Fruit fly (Drosophila melanogaster) whole organism, embryonic: Measurements from ENCODE around the gene CG11593.

ENCODE experiments used
- Bteb2 ChIP-seq: fragments of 200-800 bp; sonication (Bioruptor generic); optimal IDR thresholded peaks from 2 replicates; lab custom pipeline; 2016; ENCODE audit warnings: missing biosample characterization, missing genetic modification characterization
- CG10321 ChIP-seq: fragments of 200-800 bp; sonication (Bioruptor generic); IDR thresholded peaks from 2 replicates; pipeline ENCODE4 v1.3.6; 2022; ENCODE audit warnings: missing biosample characterization, missing genetic modification characterization
- CG10366 ChIP-seq: fragments of 200-800 bp; sonication (Bioruptor generic); IDR thresholded peaks from 2 replicates; pipeline ENCODE4 v1.3.6; 2022; ENCODE audit warnings: missing biosample characterization, missing genetic modification characterization
- CG10565 ChIP-seq: fragments of 200-800 bp; sonication (Bioruptor generic); optimal IDR thresholded peaks from 3 replicates; lab custom pipeline; 2016; ENCODE audit warnings: missing biosample characterization, mild to moderate bottlenecking, missing genetic modification characterization
- CG12071 ChIP-seq: fragments of 200-800 bp; sonication (Bioruptor generic); optimal IDR thresholded peaks from 3 replicates; lab custom pipeline; 2018; ENCODE audit warnings: missing biosample characterization, mild to moderate bottlenecking, missing genetic modification characterization
- CG13894 ChIP-seq: fragments of 200-800 bp; sonication (Bioruptor generic); optimal IDR thresholded peaks from 3 replicates; lab custom pipeline; 2018; ENCODE audit warnings: missing biosample characterization, mild to moderate bottlenecking, missing genetic modification characterization, moderate library complexity
- CG15514 ChIP-seq: fragments of 200-800 bp; sonication (Bioruptor generic); optimal IDR thresholded peaks from 3 replicates; lab custom pipeline; 2017; ENCODE audit warnings: missing biosample characterization, missing genetic modification characterization, mild to moderate bottlenecking, moderate library complexity, missing genetic modification reagents
- CG17186 ChIP-seq: fragments of 200-800 bp; sonication (Bioruptor generic); optimal IDR thresholded peaks from 3 replicates; lab custom pipeline; 2017; ENCODE audit warnings: missing biosample characterization, missing genetic modification reagents, missing genetic modification characterization
- CG17568 ChIP-seq: fragments of 200-800 bp; sonication (Bioruptor generic); optimal IDR thresholded peaks from 2 replicates; lab custom pipeline; 2018; ENCODE audit warnings: missing biosample characterization, mild to moderate bottlenecking, missing genetic modification characterization, moderate library complexity
- CG2712 ChIP-seq: fragments of 200-800 bp; optimal IDR thresholded peaks from 3 replicates; lab custom pipeline; 2019; ENCODE audit warnings: missing biosample characterization, mild to moderate bottlenecking, missing genetic modification characterization, moderate library complexity
- CG30431 ChIP-seq: fragments of 200-800 bp; sonication (Bioruptor generic); optimal IDR thresholded peaks from 2 replicates; lab custom pipeline; 2017; ENCODE audit warnings: missing biosample characterization, missing genetic modification characterization
- CG31224 ChIP-seq: fragments of 200-800 bp; sonication (Bioruptor generic); IDR thresholded peaks from 2 replicates; pipeline ENCODE4 v1.3.6; 2022; ENCODE audit warnings: missing biosample characterization, missing genetic modification characterization
- CG3281 ChIP-seq: fragments of 200-800 bp; sonication (Bioruptor generic); optimal IDR thresholded peaks from 3 replicates; lab custom pipeline; 2017; ENCODE audit warnings: missing biosample characterization, mild to moderate bottlenecking, missing genetic modification characterization
- CG3726 ChIP-seq: fragments of 200-800 bp; sonication (Bioruptor generic); IDR thresholded peaks from 3 replicates; pipeline ENCODE4, ENCODE4 v1.3.6; 2022; ENCODE audit warnings: missing biosample characterization, missing genetic modification characterization
- CG6175 ChIP-seq: fragments of 200-800 bp; sonication (Bioruptor generic); IDR thresholded peaks from 3 replicates; pipeline ENCODE4 v1.3.6; 2022; ENCODE audit warnings: missing biosample characterization, missing genetic modification characterization
- CG6272 ChIP-seq: fragments of 200-800 bp; sonication (Bioruptor generic); IDR thresholded peaks from 2 replicates; pipeline ENCODE4 v1.3.6; 2022; ENCODE audit warnings: missing biosample characterization, missing genetic modification characterization
- CG6813 ChIP-seq: fragments of 200-800 bp; sonication (Bioruptor generic); optimal IDR thresholded peaks from 2 replicates; lab custom pipeline; 2017; ENCODE audit warnings: missing biosample characterization, missing genetic modification characterization, mild to moderate bottlenecking, moderate library complexity, missing genetic modification reagents
- CG8924 ChIP-seq: fragments of 200-800 bp; optimal IDR thresholded peaks from 3 replicates; lab custom pipeline; 2019; ENCODE audit warnings: missing biosample characterization, mild to moderate bottlenecking, missing genetic modification characterization, moderate library complexity
- CG9797 ChIP-seq: fragments of 200-800 bp; sonication (Bioruptor generic); optimal IDR thresholded peaks from 3 replicates; lab custom pipeline; 2018; ENCODE audit warnings: missing biosample characterization, mild to moderate bottlenecking, missing genetic modification characterization
- CHES-1-like ChIP-seq: fragments of 200-800 bp; sonication (Bioruptor generic); optimal IDR thresholded peaks from 2 replicates; lab custom pipeline; 2016; ENCODE audit warnings: missing biosample characterization, missing genetic modification characterization
- D ChIP-seq, 2 experiments: fragments of 200-800 bp in 1 of 2; fragments of >200 bp in 1 of 2; sonication (Bioruptor generic) in 1 of 2; optimal IDR thresholded peaks; 2 replicates in 1 of 2; 3 replicates in 1 of 2; lab custom pipeline; 2017; ENCODE audit warnings: mild to moderate bottlenecking in 1 of 2, missing biosample characterization in 1 of 2, missing genetic modification characterization in 1 of 2, missing genetic modification reagents in 1 of 2
- Dfd ChIP-seq, 2 experiments: fragments of >200 bp; optimal IDR thresholded peaks; 2 replicates each; lab custom pipeline; 2017; ENCODE audit warnings: missing biosample characterization in 2 of 2, missing genetic modification characterization in 2 of 2
- Dll ChIP-seq: fragments of 200-800 bp; sonication (Bioruptor generic); IDR thresholded peaks from 4 replicates; pipeline ENCODE4 v1.3.6; 2022; ENCODE audit warnings: missing biosample characterization, missing genetic modification characterization; ENCODE audit not compliant: partially characterized antibody
- Doc2 ChIP-seq: fragments of 200-800 bp; sonication (Bioruptor generic); IDR thresholded peaks from 2 replicates; pipeline ENCODE4 v1.3.6; 2022; ENCODE audit warnings: missing biosample characterization, missing genetic modification characterization
- ERR ChIP-seq: fragments of 200-800 bp; sonication (Bioruptor generic); optimal IDR thresholded peaks from 2 replicates; lab custom pipeline; 2016; ENCODE audit warnings: missing biosample characterization, missing genetic modification characterization
- Fer1 ChIP-seq: fragments of 200-800 bp; sonication (Bioruptor generic); optimal IDR thresholded peaks from 2 replicates; lab custom pipeline; 2017; ENCODE audit warnings: missing biosample characterization, mild to moderate bottlenecking, missing genetic modification characterization
- Fer2 ChIP-seq: fragments of 200-800 bp; sonication (Bioruptor generic); optimal IDR thresholded peaks from 2 replicates; lab custom pipeline; 2018; ENCODE audit warnings: missing biosample characterization, mild to moderate bottlenecking, missing genetic modification characterization, moderate library complexity
- H15 ChIP-seq: fragments of 200-800 bp; sonication (Bioruptor generic); IDR thresholded peaks from 3 replicates; pipeline ENCODE4 v1.3.6; 2022; ENCODE audit warnings: missing biosample characterization, missing genetic modification characterization
- Hmr ChIP-seq: fragments of 200-800 bp; sonication (Bioruptor generic); optimal IDR thresholded peaks from 3 replicates; lab custom pipeline; 2017; ENCODE audit warnings: mild to moderate bottlenecking, missing biosample characterization, missing genetic modification reagents, missing genetic modification characterization
- Hmx ChIP-seq: fragments of 200-800 bp; sonication (Bioruptor generic); optimal IDR thresholded peaks from 2 replicates; lab custom pipeline; 2016; ENCODE audit warnings: missing biosample characterization, missing genetic modification characterization
- MESR4 ChIP-seq: fragments of 200-800 bp; sonication (Bioruptor generic); optimal IDR thresholded peaks from 2 replicates; lab custom pipeline; 2018; ENCODE audit warnings: missing biosample characterization, mild to moderate bottlenecking, missing genetic modification characterization, moderate library complexity
- Nf-YB ChIP-seq: fragments of 200-800 bp; sonication (Bioruptor generic); optimal IDR thresholded peaks from 3 replicates; lab custom pipeline; 2019; ENCODE audit warnings: missing biosample characterization, mild to moderate bottlenecking, missing genetic modification characterization, moderate library complexity
- NfI ChIP-seq: fragments of 200-800 bp; sonication (Bioruptor generic); optimal IDR thresholded peaks from 3 replicates; lab custom pipeline; 2018; ENCODE audit warnings: missing biosample characterization, mild to moderate bottlenecking, missing genetic modification characterization, moderate library complexity
- Pdp1 ChIP-seq, 2 experiments: fragments of 200-800 bp; sonication (Bioruptor generic); optimal IDR thresholded peaks; 3 replicates each; lab custom pipeline; 2016; ENCODE audit warnings: missing biosample characterization in 2 of 2, missing genetic modification characterization in 2 of 2, mild to moderate bottlenecking in 1 of 2, moderate library complexity in 1 of 2
- Ptx1 ChIP-seq: fragments of 200-800 bp; sonication (Bioruptor generic); IDR thresholded peaks from 2 replicates; pipeline ENCODE4 v1.3.6; 2022; ENCODE audit warnings: missing biosample characterization, missing genetic modification characterization
- Ravus ChIP-seq: fragments of 200-800 bp; sonication (Bioruptor generic); IDR thresholded peaks from 2 replicates; pipeline ENCODE4 v1.3.6; 2022; ENCODE audit warnings: missing biosample characterization, missing genetic modification characterization
- Rfx ChIP-seq: fragments of 200-800 bp; sonication (Bioruptor generic); IDR thresholded peaks from 2 replicates; pipeline ENCODE4 v1.3.6; 2022; ENCODE audit warnings: missing biosample characterization, missing genetic modification characterization
- corto ChIP-seq: fragments of 200-800 bp; sonication (Bioruptor generic); optimal IDR thresholded peaks from 2 replicates; lab custom pipeline; 2016; ENCODE audit warnings: missing biosample characterization, mild to moderate bottlenecking, missing genetic modification characterization, moderate library complexity
- gcm ChIP-seq: fragments of 200-800 bp; sonication (Bioruptor generic); optimal IDR thresholded peaks from 2 replicates; lab custom pipeline; 2019; ENCODE audit warnings: missing biosample characterization, mild to moderate bottlenecking, missing genetic modification characterization, moderate library complexity
- gem ChIP-seq: fragments of 200-800 bp; sonication (Bioruptor generic); optimal IDR thresholded peaks from 2 replicates; lab custom pipeline; 2019; ENCODE audit warnings: missing biosample characterization, mild to moderate bottlenecking, missing genetic modification characterization, moderate library complexity
- gsb ChIP-seq: fragments of 200-800 bp; sonication (Bioruptor generic); IDR thresholded peaks from 2 replicates; pipeline ENCODE4 v1.3.6; 2022; ENCODE audit warnings: missing biosample characterization, missing genetic modification characterization
- ken ChIP-seq: fragments of 200-800 bp; sonication (Bioruptor generic); IDR thresholded peaks from 3 replicates; pipeline ENCODE4 v1.3.6; 2022; ENCODE audit warnings: missing biosample characterization, missing genetic modification characterization
- luna ChIP-seq: fragments of 200-800 bp; sonication (Bioruptor generic); optimal IDR thresholded peaks from 2 replicates; lab custom pipeline; 2016; ENCODE audit warnings: missing biosample characterization, missing genetic modification characterization
- slbo ChIP-seq: fragments of 200-800 bp; sonication (Bioruptor generic); IDR thresholded peaks from 2 replicates; pipeline ENCODE4 v1.3.6; 2022; ENCODE audit warnings: missing biosample characterization, missing genetic modification characterization
- so ChIP-seq: fragments of 200-800 bp; sonication (Bioruptor generic); IDR thresholded peaks from 3 replicates; pipeline ENCODE4 v1.3.6; 2022; ENCODE audit warnings: missing biosample characterization, missing genetic modification characterization
- sob ChIP-seq: fragments of 200-800 bp; sonication (Bioruptor generic); IDR thresholded peaks from 2 replicates; pipeline ENCODE4 v1.3.6; 2022; ENCODE audit warnings: missing biosample characterization, missing genetic modification characterization
- ssp ChIP-seq: fragments of 200-800 bp; sonication (Bioruptor generic); IDR thresholded peaks from 2 replicates; pipeline ENCODE4 v1.3.6; 2022; ENCODE audit warnings: missing biosample characterization, missing genetic modification characterization
- stc ChIP-seq: fragments of 200-800 bp; sonication (Bioruptor generic); IDR thresholded peaks from 2 replicates; pipeline ENCODE4 v1.3.6; 2022; ENCODE audit warnings: missing biosample characterization, missing genetic modification characterization
- sug ChIP-seq: fragments of 200-800 bp; optimal IDR thresholded peaks from 2 replicates; lab custom pipeline; 2019; ENCODE audit warnings: missing biosample characterization, mild to moderate bottlenecking, missing genetic modification characterization, moderate library complexity

The CG11593 gene

dm6 chr3L:4025738-4026505 lies 14.4 kb downstream of the CG11593 start, which contains the start of gene CG11594 (continued):
- TF ChIP-seq Hmx (GFP tag; lab: Kevin White, UChicago) (no peak), CG6813 (GFP tag; lab: Kevin White, UChicago) (peak; percentile 48), CG13894 (tag; lab: Kevin White, UChicago) (no peak), CG3726 (GFP tag; lab: Robert Waterston, UW) (no peak), Hmr (peak; percentile 68), Dll (no peak), ERR (GFP tag; lab: Kevin White, UChicago) (no peak), CG12071 (GFP tag; lab: Kevin White, UChicago) (peak; percentile 54), MESR4 (GFP tag; lab: Kevin White, UChicago) (no peak), gsb (GFP tag; lab: Robert Waterston, UW) (peak; percentile 41; the same call in 1 of the 2 replicates), CG30431 (GFP tag; lab: Kevin White, UChicago) (no peak), stc (GFP tag; lab: Robert Waterston, UW) (0 out of 2 replicates have a peak, but pooled peaks have one; percentile 12), Fer2 (tag; lab: Kevin White, UChicago) (peak; percentile 9), CHES-1-like (GFP tag; lab: Kevin White, UChicago) (no peak), CG10321 (GFP tag; lab: Robert Waterston, UW) (0 out of 2 replicates have a peak, but pooled peaks have one; percentile 17), Fer1 (no peak), CG9797 (GFP tag; lab: Kevin White, UChicago) (no peak), Doc2 (no peak), NfI (peak; percentile 12), CG17568 (GFP tag; lab: Kevin White, UChicago) (no peak), CG10565 (GFP tag; lab: Kevin White, UChicago) (no peak), H15 (GFP tag; lab: Robert Waterston, UW) (no peak), sob (GFP tag; lab: Robert Waterston, UW) (peak; percentile 50; the same call in 1 of the 2 replicates), sug (no peak), CG2712 (tag; lab: Kevin White, UChicago) (no peak), gem (tag; lab: Kevin White, UChicago) (no peak), luna (GFP tag; lab: Kevin White, UChicago) (no peak), Ptx1 (no peak), ssp (no peak), slbo (GFP tag; lab: Robert Waterston, UW) (no peak), CG31224 (no peak), Rfx (GFP tag; lab: Robert Waterston, UW) (peak; percentile 58), so (GFP tag; lab: Robert Waterston, UW) (no peak), CG15514 (GFP tag; lab: Kevin White, UChicago) (peak; percentile 65), CG6175 (no peak; the same call in 2 of the 3 replicates), Ravus (GFP tag; lab: Robert Waterston, UW) (no peak), CG10366 (GFP tag; lab: Robert Waterston, UW) (peak; percentile 15; the same call in 1 of the 2 replicates), CG6272 (no peak), Nf-YB (GFP tag; lab: Kevin White, UChicago) (no peak), Pdp1 (GFP tag; optimal IDR thresholded peaks at IDR 0.05; lab: Kevin White, UChicago) (peak in 1 of 2 experiments; percentile 27), Dfd (GFP tag; optimal IDR thresholded peaks at IDR 0.05; lab: Kevin White, UChicago) (no peak), gcm (GFP tag; lab: Kevin White, UChicago) (no peak), CG8924 (tag; lab: Kevin White, UChicago) (peak; percentile 8), Bteb2 (GFP tag; lab: Kevin White, UChicago) (peak; percentile 8), D (optimal IDR thresholded peaks at IDR 0.05; lab: Kevin White, UChicago) (no peak), D (GFP tag; optimal IDR thresholded peaks at IDR 0.05; lab: Kevin White, UChicago) (no peak), CG3281 (peak; percentile 60), CG17186 (GFP tag; lab: Kevin White, UChicago) (no peak), corto (no peak), ken (GFP tag; lab: Robert Waterston, UW) (0 out of 3 replicates have a peak, but pooled peaks have one; percentile 27)
